Worm (Caenorhabditis elegans) whole organism, L1 larva: ENCODE measurements around the gene cdc-14.

ENCODE experiments used
- C04F5.9 ChIP-seq: sonication (generic microtip); optimal IDR thresholded peaks from 2 replicates; lab custom pipeline; 2016; ENCODE audit warnings: missing genetic modification characterization, missing compliant biosample characterization
- F16B12.6 ChIP-seq: fragments of 150-350 bp; optimal IDR thresholded peaks from 2 replicates; lab custom pipeline; 2014; ENCODE audit warnings: missing biosample characterization, missing genetic modification characterization
- Y116A8C.19 ChIP-seq: sonication (generic microtip); optimal IDR thresholded peaks from 2 replicates; lab custom pipeline; 2016; ENCODE audit warnings: missing compliant biosample characterization, missing genetic modification characterization, borderline replicate concordance
- aly-2 ChIP-seq: fragments of 150-350 bp; optimal IDR thresholded peaks from 2 replicates; lab custom pipeline; 2014; ENCODE audit warnings: missing biosample characterization, missing genetic modification characterization
- blmp-1 ChIP-seq: fragments of 150-350 bp; optimal IDR thresholded peaks from 2 replicates; lab custom pipeline; 2014; ENCODE audit warnings: missing biosample characterization, missing genetic modification characterization
- ceh-63 ChIP-seq: fragments of 200-800 bp; sonication (Bioruptor generic); optimal IDR thresholded peaks from 2 replicates; lab custom pipeline; 2018; ENCODE audit warnings: mild to moderate bottlenecking, missing genetic modification characterization, missing compliant biosample characterization
- ceh-82 ChIP-seq, 3 experiments: fragments of 150-350 bp in 1 of 3; sonication (generic microtip) in 2 of 3; optimal IDR thresholded peaks; 2 replicates each; lab custom pipeline; 2014 to 2017; ENCODE audit warnings: missing biosample characterization in 3 of 3, missing genetic modification characterization in 3 of 3
- efl-1 ChIP-seq, 4 experiments: fragments of 150-350 bp; optimal IDR thresholded peaks in 3 of 4; peaks in 1 of 4; 1 replicate in 1 of 4; 2 replicates in 3 of 4; lab custom pipeline; 2014; ENCODE audit warnings: missing biosample characterization in 2 of 4, missing genetic modification characterization in 2 of 4, missing genetic modification reagents in 2 of 4
- efl-3 ChIP-seq: fragments of 200-800 bp; sonication (Bioruptor generic); optimal IDR thresholded peaks from 2 replicates; lab custom pipeline; 2018; ENCODE audit warnings: mild to moderate bottlenecking, missing genetic modification characterization, missing compliant biosample characterization
- egl-27 ChIP-seq, 2 experiments: fragments of 150-350 bp in 1 of 2; sonication (generic microtip); optimal IDR thresholded peaks; 3 replicates each; lab custom pipeline; 2017 to 2018; ENCODE audit warnings: missing biosample characterization in 2 of 2, missing genetic modification characterization in 2 of 2, missing genetic modification reagents in 2 of 2
- elt-2 ChIP-seq: sonication (generic microtip); optimal IDR thresholded peaks from 2 replicates; lab custom pipeline; 2016; ENCODE audit warnings: missing genetic modification characterization, mild to moderate bottlenecking, inconsistent platforms, missing compliant biosample characterization, missing genetic modification reagents
- elt-3 ChIP-seq, 6 experiments: fragments of 150-350 bp in 1 of 6; sonication (generic microtip); optimal IDR thresholded peaks; 2 replicates each; lab custom pipeline; 2017 to 2018; ENCODE audit warnings: missing biosample characterization in 6 of 6, missing genetic modification characterization in 6 of 6, inconsistent platforms in 1 of 6
- fkh-8 ChIP-seq: sonication (generic microtip); optimal IDR thresholded peaks from 2 replicates; lab custom pipeline; 2016; ENCODE audit warnings: mild to moderate bottlenecking, missing genetic modification characterization, missing compliant biosample characterization
- grh-1 ChIP-seq: fragments of 200-800 bp; sonication (Bioruptor generic); IDR thresholded peaks from 2 replicates; pipeline ENCODE4 v1.3.6; 2022; ENCODE audit warnings: missing genetic modification reagents, missing genetic modification characterization, missing compliant biosample characterization
- jun-1 ChIP-seq: fragments of 150-350 bp; optimal IDR thresholded peaks from 2 replicates; lab custom pipeline; 2014; ENCODE audit warnings: missing biosample characterization, missing genetic modification reagents, missing genetic modification characterization
- lin-13 ChIP-seq: fragments of 150-350 bp; optimal IDR thresholded peaks from 2 replicates; lab custom pipeline; 2014; ENCODE audit warnings: missing biosample characterization, missing genetic modification reagents, missing genetic modification characterization
- lin-14 ChIP-seq: fragments of 200-800 bp; sonication (Bioruptor generic); optimal IDR thresholded peaks from 2 replicates; lab custom pipeline; 2018; ENCODE audit warnings: mild to moderate bottlenecking, missing genetic modification characterization, moderate library complexity, missing compliant biosample characterization
- lin-35 ChIP-seq, 2 experiments: fragments of 150-350 bp; optimal IDR thresholded peaks; 2 replicates each; lab custom pipeline; 2014; ENCODE audit warnings: missing biosample characterization in 2 of 2, missing genetic modification characterization in 2 of 2, missing genetic modification reagents in 2 of 2
- lir-3 ChIP-seq: sonication (generic microtip); optimal IDR thresholded peaks from 2 replicates; lab custom pipeline; 2016; ENCODE audit warnings: mild to moderate bottlenecking, missing genetic modification characterization, moderate library complexity, missing compliant biosample characterization; ENCODE audit not compliant: poor library complexity
- lsy-2 ChIP-seq, 2 experiments: fragments of 150-350 bp; optimal IDR thresholded peaks; 2 replicates each; lab custom pipeline; 2014; ENCODE audit warnings: missing biosample characterization in 2 of 2, missing genetic modification characterization in 2 of 2
- mab-9 ChIP-seq: fragments of 200-800 bp; sonication (Bioruptor generic); IDR thresholded peaks from 2 replicates; pipeline ENCODE4 v1.3.6; 2022; ENCODE audit warnings: missing genetic modification reagents, missing genetic modification characterization, missing compliant biosample characterization
- mep-1 ChIP-seq: fragments of 150-350 bp; optimal IDR thresholded peaks from 2 replicates; lab custom pipeline; 2014; ENCODE audit warnings: missing biosample characterization, missing genetic modification characterization
- nhr-19 ChIP-seq: fragments of 200-800 bp; sonication (Bioruptor generic); conservative IDR thresholded peaks from 2 replicates; pipeline ENCODE4 v1.3.6; 2022; ENCODE audit warnings: missing genetic modification characterization, missing compliant biosample characterization
- nhr-20 ChIP-seq: sonication (generic microtip); optimal IDR thresholded peaks from 2 replicates; lab custom pipeline; 2016; ENCODE audit warnings: mild to moderate bottlenecking, missing genetic modification characterization, missing compliant biosample characterization
- nhr-47 ChIP-seq: sonication (generic microtip); optimal IDR thresholded peaks from 2 replicates; lab custom pipeline; 2016; ENCODE audit warnings: mild to moderate bottlenecking, missing genetic modification characterization, moderate library complexity, missing compliant biosample characterization
- nhr-71 ChIP-seq: sonication (generic microtip); optimal IDR thresholded peaks from 2 replicates; lab custom pipeline; 2016; ENCODE audit warnings: mild to moderate bottlenecking, missing genetic modification characterization, moderate library complexity, missing compliant biosample characterization
- nhr-84 ChIP-seq: sonication (generic microtip); optimal IDR thresholded peaks from 2 replicates; lab custom pipeline; 2017; ENCODE audit warnings: missing biosample characterization, missing genetic modification characterization
- nhr-85 ChIP-seq: sonication (generic microtip); peaks from one replicate; lab custom pipeline; 2016; ENCODE audit warnings: missing genetic modification characterization, inconsistent platforms, missing compliant biosample characterization
- nhr-90 ChIP-seq: sonication (generic microtip); optimal IDR thresholded peaks from 2 replicates; lab custom pipeline; 2016; ENCODE audit warnings: mild to moderate bottlenecking, missing genetic modification characterization, missing compliant biosample characterization; ENCODE audit not compliant: poor library complexity
- pax-3 ChIP-seq: fragments of 200-800 bp; sonication (Bioruptor generic); optimal IDR thresholded peaks from 2 replicates; lab custom pipeline; 2018; ENCODE audit warnings: mild to moderate bottlenecking, missing genetic modification characterization, moderate library complexity, missing compliant biosample characterization
- skn-1 ChIP-seq: fragments of 150-350 bp; optimal IDR thresholded peaks from 2 replicates; lab custom pipeline; 2014; ENCODE audit warnings: missing biosample characterization, missing genetic modification characterization
- snu-23 ChIP-seq: sonication (generic microtip); optimal IDR thresholded peaks from 2 replicates; lab custom pipeline; 2016; ENCODE audit warnings: missing genetic modification characterization, missing compliant biosample characterization
- sptf-1 ChIP-seq: fragments of 150-350 bp; optimal IDR thresholded peaks from 2 replicates; lab custom pipeline; 2014; ENCODE audit warnings: missing biosample characterization, missing genetic modification characterization
- swsn-7 ChIP-seq: sonication (generic microtip); optimal IDR thresholded peaks from 2 replicates; lab custom pipeline; 2016; ENCODE audit warnings: missing genetic modification characterization, missing compliant biosample characterization
- tbx-2 ChIP-seq: sonication (generic microtip); optimal IDR thresholded peaks from 2 replicates; lab custom pipeline; 2016; ENCODE audit warnings: missing genetic modification characterization, missing compliant biosample characterization
- tlp-1 ChIP-seq: fragments of 150-350 bp; optimal IDR thresholded peaks from 2 replicates; lab custom pipeline; 2014; ENCODE audit warnings: missing biosample characterization, missing genetic modification characterization
- unc-30 ChIP-seq: sonication (generic microtip); optimal IDR thresholded peaks from 2 replicates; lab custom pipeline; 2017; ENCODE audit warnings: missing biosample characterization, missing genetic modification characterization
- unc-98 ChIP-seq: fragments of 200-800 bp; sonication (Bioruptor generic); IDR thresholded peaks from 2 replicates; pipeline ENCODE4 v1.3.6; 2022; ENCODE audit warnings: missing genetic modification characterization, missing compliant biosample characterization
- xbp-1 ChIP-seq: sonication (generic microtip); optimal IDR thresholded peaks from 2 replicates; lab custom pipeline; 2016; ENCODE audit warnings: missing genetic modification characterization, missing compliant biosample characterization
- zag-1 ChIP-seq: fragments of 150-350 bp; optimal IDR thresholded peaks from 2 replicates; lab custom pipeline; 2014; ENCODE audit warnings: missing biosample characterization, missing genetic modification characterization
- zip-4 ChIP-seq: fragments of 200-800 bp; sonication (Bioruptor generic); optimal IDR thresholded peaks from 2 replicates; lab custom pipeline; 2018; ENCODE audit warnings: mild to moderate bottlenecking, missing genetic modification characterization, moderate library complexity, missing compliant biosample characterization
- ztf-11 ChIP-seq, 2 experiments: sonication (generic microtip); optimal IDR thresholded peaks; 2 replicates each; lab custom pipeline; 2016 to 2017; ENCODE audit warnings: missing genetic modification characterization in 2 of 2, missing biosample characterization in 1 of 2, missing compliant biosample characterization in 1 of 2
- ztf-4 ChIP-seq: fragments of 150-350 bp; optimal IDR thresholded peaks from 2 replicates; lab custom pipeline; 2014; ENCODE audit warnings: missing biosample characterization, missing genetic modification characterization

cdc-14 gene

ce11 chrII:5572082-5572746, 21.0 kb downstream of the cdc-14 start:
- TF ChIP-seq nhr-19 (GFP tag; lab: Robert Waterston, UW) (peak; percentile 43), aly-2 (tag; lab: Kevin White, UChicago) (no peak), ceh-82 (tag; optimal IDR thresholded peaks at IDR 0.05; lab: Kevin White, UChicago) (no peak), lin-35 (GFP tag; optimal IDR thresholded peaks at IDR 0.05; lab: Kevin White, UChicago) (peak in 1 of 2 experiments; percentile 60), nhr-85 (tag; lab: Kevin White, UChicago) (peak; percentile 93), jun-1 (no peak), unc-30 (tag; lab: Kevin White, UChicago) (no peak), elt-2 (peak; percentile 57), ceh-63 (GFP tag; lab: Kevin White, UChicago) (no peak), egl-27 (tag; optimal IDR thresholded peaks at IDR 0.05; lab: Kevin White, UChicago) (no peak), F16B12.6 (tag; lab: Kevin White, UChicago) (no peak), lsy-2 (tag; optimal IDR thresholded peaks at IDR 0.05; lab: Kevin White, UChicago) (peak in 1 of 2 experiments; percentile 40), tbx-2 (peak; percentile 53), nhr-71 (tag; lab: Kevin White, UChicago) (peak; percentile 88), C04F5.9 (no peak), nhr-47 (tag; lab: Kevin White, UChicago) (peak; percentile 45), blmp-1 (tag; lab: Kevin White, UChicago) (peak; percentile 13), swsn-7 (tag; lab: Kevin White, UChicago) (peak; percentile 10), nhr-90 (tag; lab: Kevin White, UChicago) (peak; percentile 63), elt-3 (tag; optimal IDR thresholded peaks at IDR 0.05; lab: Kevin White, UChicago) (peak in 2 of 6 experiments; percentile 25 to 78), sptf-1 (tag; lab: Kevin White, UChicago) (no peak), lin-13 (GFP tag; lab: Kevin White, UChicago) (peak; percentile 30), unc-98 (no peak), nhr-20 (tag; lab: Kevin White, UChicago) (peak; percentile 82), grh-1 (GFP tag; lab: Robert Waterston, UW) (peak; percentile 34; the same call in 1 of the 2 replicates), lir-3 (tag; lab: Kevin White, UChicago) (no peak), lin-14 (GFP tag; lab: Kevin White, UChicago) (peak; percentile 70), zip-4 (GFP tag; lab: Kevin White, UChicago) (no peak), mab-9 (GFP tag; lab: Robert Waterston, UW) (no peak), fkh-8 (tag; lab: Kevin White, UChicago) (no peak), tlp-1 (no peak), snu-23 (GFP tag; lab: Kevin White, UChicago) (peak; percentile 81), efl-1 (optimal IDR thresholded peaks at IDR 0.05; lab: Kevin White, UChicago) (no peak), efl-1 (GFP tag; optimal IDR thresholded peaks at IDR 0.05 in 1 of 2; lab: Kevin White, UChicago) (peak in 1 of 2 experiments; percentile 85), pax-3 (no peak), ztf-4 (tag; lab: Kevin White, UChicago) (peak; percentile 58), skn-1 (tag; lab: Kevin White, UChicago) (peak; percentile 82), efl-3 (GFP tag; lab: Kevin White, UChicago) (no peak)

- TF ChIP-seq lin-14 (GFP tag; lab: Kevin White, UChicago) = peak; percentile 11
- TF ChIP-seq nhr-71 (tag; lab: Kevin White, UChicago) = peak; percentile 9
- TF ChIP-seq Y116A8C.19 (tag; lab: Kevin White, UChicago) = no peak
- no peak for TF ChIP-seq nhr-84 (tag; lab: Kevin White, UChicago)
- no peak for TF ChIP-seq elt-3 (tag; optimal IDR thresholded peaks at IDR 0.05; lab: Kevin White, UChicago)
- no peak for TF ChIP-seq zag-1 (tag; lab: Kevin White, UChicago)
- TF ChIP-seq ztf-4 (tag; lab: Kevin White, UChicago) = no peak
- TF ChIP-seq nhr-85 (tag; lab: Kevin White, UChicago) = peak; percentile 78
- no peak for TF ChIP-seq mep-1
- TF ChIP-seq xbp-1 (tag; lab: Kevin White, UChicago) = no peak
- TF ChIP-seq ztf-11 (tag; optimal IDR thresholded peaks at IDR 0.05; lab: Kevin White, UChicago) = no peak
- no peak for TF ChIP-seq tlp-1
Observed at ce11 chrII:5570272-5570671, 23.0 kb downstream of the cdc-14 start, which contains the start of the genes C17C3.1 and C17C3.15. Gene C17C3.1, plus strand, starts transcription at chrII:5570572. Gene C17C3.15, plus strand, starts transcription at chrII:5570654.
